Fruit fly (Drosophila melanogaster) ovary, adult (tissue): ENCODE results near the gene CG17343.

Experiments used
- CG17801 ChIP-seq: fragments of 200-800 bp; optimal IDR thresholded peaks from 2 replicates; lab custom pipeline; 2019; ENCODE audit warnings: missing biosample characterization, mild to moderate bottlenecking, missing genetic modification characterization, moderate library complexity; ENCODE audit not compliant: partially characterized antibody

CG17343 gene

dm6 chr2L:19074099-19074828, 9.5 kb downstream of the CG17343 start, which contains the start of gene CG17572:
Gene CG17572 (minus strand): TSS chr2L:19074149.
- TF ChIP-seq CG17801 = no peak

DNA sequence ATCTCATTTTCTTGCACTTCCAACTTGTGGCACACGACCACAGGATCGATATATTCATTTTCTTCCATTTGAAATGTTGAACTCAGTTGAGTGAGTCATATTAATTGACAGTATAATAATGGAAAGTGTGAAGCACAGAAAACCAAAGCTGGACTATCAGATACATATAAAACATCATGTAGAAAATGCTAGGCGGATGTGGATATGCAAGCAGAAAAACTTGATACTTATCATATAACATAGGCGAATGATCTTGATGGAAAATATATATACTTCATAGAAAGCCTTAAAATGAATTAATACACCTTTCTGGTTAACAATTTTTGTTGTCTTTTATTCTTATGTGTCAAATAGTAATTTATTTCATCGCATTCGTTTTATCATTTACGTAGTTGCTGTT, 14.2 kb downstream of the CG17343 start, which contains the start of gene CG10700:
TSS of gene CG10700 (minus strand) at position 101 of the 400 bp plus-strand sequence.
- no peak for TF ChIP-seq CG17801

DNA sequence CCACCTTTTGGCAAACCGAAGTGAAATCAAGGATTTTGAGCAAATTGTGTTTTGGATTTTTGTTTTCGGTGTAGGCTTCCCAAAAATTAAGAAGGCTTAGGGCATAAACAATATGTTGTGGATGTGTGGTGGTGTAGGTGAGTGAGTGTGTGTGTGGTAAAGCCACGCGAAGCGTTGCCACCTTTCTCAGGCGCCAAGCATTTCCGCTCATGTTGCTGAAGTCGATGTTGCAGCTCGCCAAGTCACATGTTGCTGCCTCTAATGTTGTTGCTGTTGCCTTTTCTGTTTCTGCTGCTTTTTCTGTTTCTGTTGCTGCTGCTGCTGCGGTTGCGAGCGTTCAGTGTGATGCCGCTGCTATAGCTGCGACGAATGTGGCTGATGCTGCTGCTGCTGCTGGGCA, 15.0 kb downstream of the CG17343 start:
- no peak for TF ChIP-seq CG17801

DNA sequence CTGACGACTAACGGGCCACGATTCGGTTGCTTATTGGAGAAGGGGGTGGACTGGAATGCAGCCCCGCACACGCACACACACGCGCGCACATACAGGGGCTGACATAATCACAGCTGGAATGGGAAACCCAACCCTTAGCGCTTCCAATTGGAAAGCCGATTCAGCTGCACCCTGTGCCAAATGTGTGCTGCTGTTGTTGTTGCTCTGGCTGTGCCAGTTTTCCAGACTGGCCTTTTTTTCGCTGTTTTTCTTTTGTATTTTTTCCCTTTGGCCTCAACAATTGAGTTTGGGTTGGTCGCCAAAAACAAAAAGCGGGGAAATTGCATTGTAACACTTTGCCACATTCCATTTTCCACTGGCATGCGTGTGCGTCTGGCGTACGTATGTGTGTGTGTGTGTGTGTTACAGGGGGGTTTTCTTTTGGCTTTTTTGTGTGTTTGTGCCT, 18.6 kb downstream of the CG17343 start:
- TF ChIP-seq CG17801 = no peak

DNA sequence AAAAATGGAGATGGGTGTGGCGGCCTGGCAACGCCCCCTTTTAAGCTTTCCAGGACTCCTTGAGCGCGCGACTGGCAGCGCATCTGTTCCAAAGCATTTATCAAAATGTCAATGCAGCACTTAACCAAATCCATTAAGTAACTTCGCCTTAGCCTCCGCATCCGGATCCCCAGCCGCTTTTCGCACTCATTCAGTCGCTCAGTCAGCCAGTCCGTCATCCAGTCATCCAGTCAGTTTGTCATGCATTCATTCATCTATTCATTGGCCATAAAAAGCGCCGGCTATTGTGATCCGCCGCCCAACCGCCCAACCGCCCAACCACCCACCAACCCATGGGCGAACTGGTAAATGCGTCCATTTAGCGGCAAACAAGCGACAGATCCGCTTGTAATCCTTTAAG, 24.2 kb downstream of the CG17343 start:
- TF ChIP-seq CG17801 = no peak

DNA sequence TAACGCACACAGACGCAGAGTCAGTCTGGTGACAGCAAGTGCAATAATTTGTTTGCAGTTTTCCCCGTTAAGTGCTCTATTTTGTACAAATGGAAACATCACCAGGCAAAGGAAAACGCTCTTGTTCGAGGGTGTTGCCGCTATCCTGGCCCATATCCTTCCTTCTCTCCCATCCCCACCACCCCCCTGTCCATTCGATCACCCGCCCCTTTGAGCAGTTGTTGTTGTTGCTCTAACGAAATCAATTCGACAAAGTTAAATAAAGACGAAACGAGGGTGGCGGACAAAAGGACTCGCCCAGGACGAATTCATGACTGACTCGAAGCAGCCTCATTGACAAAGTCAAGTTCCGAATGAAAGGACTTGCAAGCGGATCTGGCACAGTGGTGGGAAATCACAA, 24.7 kb downstream of the CG17343 start:
- TF ChIP-seq CG17801 = no peak

dm6 chr2L:19093868-19094267, 29.1 kb downstream of the CG17343 start:
- TF ChIP-seq CG17801 = no peak

- no peak for TF ChIP-seq CG17801
Measured at dm6 chr2L:19096361-19096760, 31.6 kb downstream of the CG17343 start.

DNA sequence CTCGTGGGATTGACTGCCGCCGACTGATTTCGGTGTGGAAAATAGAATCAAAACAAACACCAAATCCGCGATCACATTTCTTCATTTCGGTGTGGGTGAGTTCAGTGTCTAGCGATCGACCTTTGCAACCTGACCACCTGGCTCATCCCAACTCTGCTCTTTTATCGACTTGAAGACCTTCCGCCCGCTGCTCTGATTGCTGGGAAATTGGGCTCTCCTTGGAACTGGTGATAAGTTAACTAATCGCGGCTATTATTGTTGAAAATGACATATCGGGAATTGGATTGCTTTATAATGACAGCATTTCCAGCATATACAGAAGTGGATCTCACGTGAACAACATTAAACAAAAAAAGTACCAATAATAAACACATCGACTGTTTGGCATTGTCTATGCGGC, 32.6 kb downstream of the CG17343 start:
- TF ChIP-seq CG17801 = no peak

dm6 chr2L:19098668-19099067, 33.9 kb downstream of the CG17343 start:
- TF ChIP-seq CG17801 = no peak

DNA sequence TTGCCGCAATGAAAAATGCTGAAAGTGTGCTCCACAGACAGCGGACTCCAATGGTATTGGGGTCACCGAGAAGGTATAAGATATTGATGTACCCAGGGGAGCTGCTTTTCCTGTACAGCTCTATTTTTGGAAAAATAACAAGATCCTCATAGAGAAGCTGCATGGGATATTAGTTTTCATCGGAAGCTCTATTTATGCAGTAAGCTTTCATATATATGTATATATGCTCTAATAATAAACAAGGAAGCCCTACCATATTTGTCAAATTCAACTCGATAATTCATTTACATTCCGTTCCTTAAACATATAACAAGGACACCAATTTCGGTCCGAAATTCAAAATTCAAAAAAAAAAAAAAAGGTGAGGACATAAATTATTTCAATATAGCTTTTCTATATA, 37.0 kb downstream of the CG17343 start, which contains the start of the genes CG17344 and CG43731:
TSS of gene CG17344 (plus strand) at position 301 of the 400 bp plus-strand sequence.
TSS of gene CG43731 (plus strand) at position 301 of the 400 bp plus-strand sequence.
- no peak for TF ChIP-seq CG17801

dm6 chr2L:19103176-19103921, 38.6 kb downstream of the CG17343 start:
- no peak for TF ChIP-seq CG17801

DNA sequence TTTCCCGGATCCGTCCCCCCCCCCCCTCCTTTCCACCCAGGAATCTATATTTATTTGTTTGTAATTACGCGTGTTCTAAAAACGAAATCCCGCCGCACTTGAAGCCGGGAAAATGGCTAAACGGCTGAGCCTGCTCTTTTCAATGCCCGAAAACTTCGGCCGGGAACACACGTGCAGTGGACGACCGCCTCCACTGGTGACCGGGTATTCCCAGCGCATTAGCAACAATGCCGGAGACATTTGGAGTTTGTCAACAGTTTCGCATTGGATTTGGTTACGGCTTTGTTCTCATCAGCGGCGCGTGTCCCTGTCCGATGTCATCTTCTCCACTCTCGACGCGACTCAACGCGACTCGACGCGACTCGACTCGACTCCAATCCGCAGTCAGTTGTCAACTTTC, 39.7 kb downstream of the CG17343 start:
- TF ChIP-seq CG17801 = no peak

DNA sequence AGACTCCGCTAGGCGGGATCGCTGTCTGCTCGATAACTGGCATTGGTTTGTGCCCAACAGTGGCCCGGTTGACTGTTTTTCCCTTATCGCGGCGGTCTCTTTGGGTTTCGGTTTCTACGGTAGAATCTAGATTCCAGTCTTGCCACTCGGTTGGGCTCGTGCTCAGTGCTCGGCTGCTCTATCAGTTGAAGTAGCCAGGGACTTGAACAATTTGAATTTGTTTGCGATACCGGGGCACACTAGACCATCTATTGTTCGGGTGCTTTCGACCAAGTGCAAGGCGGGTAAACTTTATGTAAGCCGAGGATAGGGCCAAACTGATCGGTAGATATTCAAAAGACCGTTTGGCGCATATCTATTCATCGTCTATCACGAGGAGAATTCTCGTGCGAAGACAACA, 41.5 kb downstream of the CG17343 start:
- no peak for TF ChIP-seq CG17801

DNA sequence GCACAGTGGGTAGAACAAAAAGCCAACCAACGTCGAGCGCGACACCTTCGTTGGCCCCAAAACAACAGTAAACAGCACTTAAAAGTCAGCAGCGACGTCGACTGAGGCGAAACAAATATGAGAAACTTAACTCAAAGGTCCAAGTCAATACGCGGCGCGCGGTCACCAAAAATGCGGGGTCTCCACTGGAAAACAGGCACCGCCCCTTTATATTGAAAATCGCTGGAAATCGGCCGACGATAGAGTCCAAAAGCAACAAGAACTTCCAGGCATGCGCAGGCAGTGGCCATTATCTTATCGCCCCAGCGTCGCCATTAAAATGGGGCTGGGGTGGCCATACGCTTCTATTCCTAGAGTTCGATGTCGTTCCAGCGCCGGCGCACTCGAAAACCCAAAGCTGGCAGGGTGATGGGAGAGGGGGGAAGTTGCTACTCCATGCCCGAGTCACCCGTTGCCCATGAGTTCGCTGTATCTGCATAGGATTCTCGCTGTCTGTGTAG, 43.7 kb downstream of the CG17343 start, which contains the start of gene Lim3:
TSS of gene Lim3 (minus strand) at position 51 of the 500 bp plus-strand sequence.
- no peak for TF ChIP-seq CG17801

DNA sequence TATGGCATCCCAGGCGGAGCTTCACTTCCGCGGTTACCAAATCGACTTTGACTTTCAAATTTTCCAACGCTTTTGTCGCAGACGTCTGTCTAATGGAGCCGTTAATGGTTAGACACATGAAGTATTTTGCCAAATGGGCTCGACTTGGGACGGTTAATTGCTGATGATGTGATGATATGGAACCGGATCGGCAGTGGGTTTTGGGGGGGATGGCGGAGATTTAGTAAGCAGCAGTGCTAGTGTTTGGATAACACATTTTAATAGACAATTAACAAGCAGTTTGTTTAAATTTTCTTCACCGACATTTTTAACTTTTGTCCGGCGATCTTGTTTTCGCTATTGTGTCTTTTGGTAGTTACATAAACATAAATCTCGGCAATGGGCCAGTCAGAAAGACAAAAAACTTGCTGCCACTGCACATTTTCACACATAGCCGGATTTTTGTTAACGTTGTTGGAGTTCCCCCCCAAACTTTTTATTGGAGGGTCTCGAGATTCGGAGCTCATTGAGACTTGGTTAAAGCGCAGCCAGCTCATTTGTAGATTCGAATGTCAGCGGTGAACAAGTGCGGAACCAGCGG, 45.0 kb downstream of the CG17343 start, which contains the start of gene amd:
TSS of gene amd (plus strand) at position 530 of the 580 bp plus-strand sequence.
- no peak for TF ChIP-seq CG17801

dm6 chr2L:19111137-19111536, 46.4 kb downstream of the CG17343 start:
- no peak for TF ChIP-seq CG17801
